Fruit fly (Drosophila melanogaster): Measurements from ENCODE around the gene DZIP1.

dm6 chr3R:24562323-24563025 is 47.4 kb downstream of the DZIP1 start:
- TF ChIP-seq psq (optimal IDR thresholded peaks at IDR 0.05): no peak
- TF ChIP-seq usp (GFP tag; optimal IDR thresholded peaks at IDR 0.05): no peak
- TF ChIP-seq CG8478 (optimal IDR thresholded peaks at IDR 0.05): no peak
- TF ChIP-seq EcR (GFP tag; optimal IDR thresholded peaks at IDR 0.05): no peak

All from whole organism.